Worm (Caenorhabditis elegans) whole organism, L4 larva: ENCODE data around the gene T05H4.15.
A peak's percentile ranks its signal among the peaks of the same experiment; 100 is the strongest.

Experiments used
- F10B5.3 ChIP-seq: sonication (generic microtip); optimal IDR thresholded peaks from 2 replicates; lab custom pipeline; 2016; ENCODE audit warnings: mild to moderate bottlenecking, missing genetic modification characterization, missing compliant biosample characterization
- F49E8.2 ChIP-seq: sonication (generic microtip); optimal IDR thresholded peaks from 2 replicates; lab custom pipeline; 2016; ENCODE audit warnings: missing compliant biosample characterization, mild to moderate bottlenecking, missing genetic modification characterization, borderline replicate concordance
- T20F7.1 ChIP-seq: fragments of 200-800 bp; sonication (Bioruptor generic); optimal IDR thresholded peaks from 2 replicates; lab custom pipeline; 2018; ENCODE audit warnings: mild to moderate bottlenecking, missing genetic modification characterization, missing compliant biosample characterization
- T26A8.4 ChIP-seq: fragments of 200-800 bp; sonication (Bioruptor generic); IDR thresholded peaks from 2 replicates; pipeline ENCODE4 v1.3.6; 2022; ENCODE audit warnings: missing genetic modification characterization, missing compliant biosample characterization
- Y75B8A.6 ChIP-seq: fragments of 200-800 bp; sonication (Bioruptor generic); IDR thresholded peaks from 2 replicates; pipeline ENCODE4 v1.3.6; 2022; ENCODE audit warnings: missing genetic modification reagents, missing genetic modification characterization, missing compliant biosample characterization
- aha-1 ChIP-seq: fragments of 150-350 bp; peaks from one replicate; lab custom pipeline; 2014; ENCODE audit warnings: missing biosample characterization, missing genetic modification characterization
- aly-2 ChIP-seq: sonication (generic microtip); optimal IDR thresholded peaks from 2 replicates; lab custom pipeline; 2018; ENCODE audit warnings: missing biosample characterization, missing genetic modification characterization
- ceh-20 ChIP-seq: fragments of 200-800 bp; sonication (Bioruptor generic); IDR thresholded peaks from 2 replicates; pipeline ENCODE4 v1.3.6; 2022; ENCODE audit warnings: missing genetic modification reagents, missing genetic modification characterization, missing compliant biosample characterization
- ces-1 ChIP-seq: fragments of 150-350 bp; sonication (generic microtip); optimal IDR thresholded peaks from 4 replicates; lab custom pipeline; 2014; ENCODE audit warnings: missing biosample characterization, missing genetic modification reagents, missing genetic modification characterization
- daf-16 ChIP-seq, 3 experiments: sonication (generic microtip); optimal IDR thresholded peaks; 2 replicates each; lab custom pipeline; 2016 to 2017; ENCODE audit warnings: missing genetic modification characterization in 3 of 3, missing genetic modification reagents in 3 of 3, mild to moderate bottlenecking in 2 of 3, missing compliant biosample characterization in 2 of 3, missing biosample characterization in 1 of 3, moderate library complexity in 1 of 3
- dmd-8 ChIP-seq: fragments of 200-800 bp; sonication (Bioruptor generic); IDR thresholded peaks from 2 replicates; pipeline ENCODE4 v1.3.6; 2022; ENCODE audit warnings: missing genetic modification characterization, missing compliant biosample characterization
- dpl-1 ChIP-seq: fragments of 150-350 bp; optimal IDR thresholded peaks from 2 replicates; lab custom pipeline; 2014; ENCODE audit warnings: missing biosample characterization, missing genetic modification reagents, missing genetic modification characterization
- dve-1 ChIP-seq: sonication (generic microtip); optimal IDR thresholded peaks from 2 replicates; lab custom pipeline; 2017; ENCODE audit warnings: antibody characterized with exemption, mild to moderate bottlenecking, missing genetic modification characterization, missing compliant biosample characterization; ENCODE audit not compliant: insufficient read depth
- hlh-11 ChIP-seq: fragments of 200-800 bp; sonication (Bioruptor generic); optimal IDR thresholded peaks from 2 replicates; lab custom pipeline; 2018; ENCODE audit warnings: mild to moderate bottlenecking, missing genetic modification characterization, missing compliant biosample characterization
- lim-7 ChIP-seq: fragments of 200-800 bp; sonication (Bioruptor generic); IDR thresholded peaks from 2 replicates; pipeline ENCODE4 v1.3.6; 2022; ENCODE audit warnings: missing genetic modification characterization, missing compliant biosample characterization
- lin-1 ChIP-seq: fragments of 200-800 bp; sonication (Bioruptor generic); IDR thresholded peaks from 2 replicates; pipeline ENCODE4 v1.3.6; 2022; ENCODE audit warnings: missing genetic modification reagents, missing genetic modification characterization, missing compliant biosample characterization
- lin-38 ChIP-seq: fragments of 200-800 bp; sonication (Bioruptor generic); IDR thresholded peaks from 2 replicates; pipeline ENCODE4 v1.3.6; 2022; ENCODE audit warnings: missing genetic modification reagents, missing genetic modification characterization, missing compliant biosample characterization
- madf-5 ChIP-seq, 2 experiments: fragments of 200-800 bp; sonication (Bioruptor generic); IDR thresholded peaks; 2 replicates each; pipeline ENCODE4 v1.3.6; 2022; ENCODE audit warnings: missing compliant biosample characterization in 2 of 2, missing genetic modification characterization in 2 of 2
- mep-1 ChIP-seq: fragments of 150-350 bp; sonication (generic microtip); optimal IDR thresholded peaks from 3 replicates; lab custom pipeline; 2014; ENCODE audit warnings: missing biosample characterization, missing genetic modification characterization
- mxl-3 ChIP-seq: fragments of 200-800 bp; sonication (Bioruptor generic); optimal IDR thresholded peaks from 2 replicates; lab custom pipeline; 2018; ENCODE audit warnings: mild to moderate bottlenecking, missing genetic modification characterization, missing compliant biosample characterization
- nhr-10 ChIP-seq: fragments of 150-350 bp; optimal IDR thresholded peaks from 2 replicates; lab custom pipeline; 2014; ENCODE audit warnings: missing biosample characterization, missing genetic modification characterization
- nhr-28 ChIP-seq: fragments of 150-350 bp; optimal IDR thresholded peaks from 2 replicates; lab custom pipeline; 2014; ENCODE audit warnings: missing biosample characterization, missing genetic modification characterization
- nhr-41 ChIP-seq: fragments of 200-800 bp; sonication (Bioruptor generic); IDR thresholded peaks from 2 replicates; pipeline ENCODE4 v1.3.6; 2022; ENCODE audit warnings: missing genetic modification reagents, missing genetic modification characterization, missing compliant biosample characterization
- nhr-6 ChIP-seq: fragments of 150-350 bp; optimal IDR thresholded peaks from 2 replicates; lab custom pipeline; 2014; ENCODE audit warnings: missing biosample characterization, missing genetic modification characterization
- nhr-77 ChIP-seq: fragments of 150-350 bp; optimal IDR thresholded peaks from 2 replicates; lab custom pipeline; 2014; ENCODE audit warnings: missing biosample characterization, missing genetic modification characterization
- pha-4 ChIP-seq, 2 experiments: fragments of 150-350 bp in 1 of 2; fragments of 200-800 bp in 1 of 2; sonication (Bioruptor generic) in 1 of 2; IDR thresholded peaks in 1 of 2; optimal IDR thresholded peaks in 1 of 2; 2 replicates each; pipeline versions ENCODE4 v1.3.6 to Lab custom; 2014 to 2022; ENCODE audit warnings: missing genetic modification characterization in 2 of 2, missing genetic modification reagents in 2 of 2, missing biosample characterization in 1 of 2, missing compliant biosample characterization in 1 of 2
- php-3 ChIP-seq: fragments of 200-800 bp; sonication (Bioruptor generic); IDR thresholded peaks from 2 replicates; pipeline ENCODE4 v1.3.6; 2022; ENCODE audit warnings: missing genetic modification reagents, missing genetic modification characterization, missing compliant biosample characterization
- pqm-1 ChIP-seq: sonication (generic microtip); optimal IDR thresholded peaks from 2 replicates; lab custom pipeline; 2017; ENCODE audit warnings: missing biosample characterization, missing genetic modification characterization
- tag-97 ChIP-seq: fragments of 200-800 bp; sonication (Bioruptor generic); IDR thresholded peaks from 2 replicates; pipeline ENCODE4 v1.3.6; 2022; ENCODE audit warnings: missing genetic modification characterization, missing compliant biosample characterization
- tra-1 ChIP-seq: fragments of 200-800 bp; sonication (Bioruptor generic); IDR thresholded peaks from 2 replicates; pipeline ENCODE4 v1.3.6; 2022; ENCODE audit warnings: missing genetic modification reagents, missing genetic modification characterization, missing compliant biosample characterization
- unc-62 ChIP-seq, 3 experiments: fragments of 150-350 bp in 1 of 3; sonication (generic microtip); optimal IDR thresholded peaks in 2 of 3; peaks in 1 of 3; 1 replicate in 1 of 3; 2 replicates in 2 of 3; lab custom pipeline; 2014 to 2017; ENCODE audit warnings: missing biosample characterization in 3 of 3, missing genetic modification characterization in 3 of 3, missing genetic modification reagents in 3 of 3, missing genotype in 1 of 3
- zfp-3 ChIP-seq: fragments of 200-800 bp; sonication (Bioruptor generic); conservative IDR thresholded peaks from 2 replicates; pipeline ENCODE4 v1.3.6; 2022; ENCODE audit warnings: missing genetic modification reagents, missing genetic modification characterization, missing compliant biosample characterization
- zip-2 ChIP-seq: fragments of 150-350 bp; optimal IDR thresholded peaks from 2 replicates; lab custom pipeline; 2014; ENCODE audit warnings: missing biosample characterization, missing genetic modification characterization

The T05H4.15 gene

ce11 chrV:6407587-6407986 lies 33.9 kb downstream of the T05H4.15 start (continued):
- TF ChIP-seq dve-1 (tag; lab: Kevin White, UChicago) (peak; percentile 73), ceh-20 (GFP tag; lab: Robert Waterston, UW) (no peak), madf-5 (GFP tag; IDR thresholded peaks at IDR 0.05; lab: Robert Waterston, UW) (no peak), T26A8.4 (GFP tag; lab: Robert Waterston, UW) (no peak)
- TF ChIP-seq, all 104 proteins: peak for 9

- peak; percentile 19; the same call in 1 of the 2 replicates for TF ChIP-seq lim-7 (GFP tag; lab: Robert Waterston, UW)
- TF ChIP-seq mxl-3 (GFP tag; lab: Kevin White, UChicago), result no peak
- no peak for TF ChIP-seq dmd-8
- TF ChIP-seq aha-1 (tag; lab: Kevin White, UChicago), result peak; percentile 3
- TF ChIP-seq lin-1 (GFP tag; lab: Robert Waterston, UW), result 0 out of 2 replicates have a peak, but pooled peaks have one; percentile 16
- peak; percentile 12; the same call in 1 of the 2 replicates for TF ChIP-seq tra-1 (GFP tag; lab: Robert Waterston, UW)
- TF ChIP-seq dve-1 (tag; lab: Kevin White, UChicago), result peak; percentile 59
- peak; percentile 77 for TF ChIP-seq aly-2 (tag; lab: Kevin White, UChicago)
- no peak for TF ChIP-seq tag-97
- peak; percentile 49 for TF ChIP-seq nhr-77 (tag; lab: Kevin White, UChicago)
- TF ChIP-seq Y75B8A.6 (GFP tag; lab: Robert Waterston, UW), result peak; percentile 77
- TF ChIP-seq pqm-1 (tag; lab: Kevin White, UChicago), result peak; percentile 14
- peak; percentile 55 for TF ChIP-seq T20F7.1 (GFP tag; lab: Kevin White, UChicago)
- TF ChIP-seq nhr-10 (tag; lab: Kevin White, UChicago), result peak; percentile 55
- TF ChIP-seq zfp-3, result peak; percentile 75
- no peak for TF ChIP-seq dpl-1 (GFP tag; lab: Kevin White, UChicago)
- peak; percentile 59 for TF ChIP-seq mep-1 (tag; lab: Kevin White, UChicago)
- no peak for TF ChIP-seq F49E8.2
- TF ChIP-seq pha-4 (GFP tag; IDR thresholded peaks at IDR 0.05; lab: Robert Waterston, UW), result 0 out of 2 replicates have a peak, but pooled peaks have one; percentile 20
- no peak for TF ChIP-seq pha-4 (tag; optimal IDR thresholded peaks at IDR 0.05; lab: Kevin White, UChicago)
- peak; percentile 17 for TF ChIP-seq nhr-28 (tag; lab: Kevin White, UChicago)
- TF ChIP-seq lin-38 (GFP tag; lab: Robert Waterston, UW), result peak; percentile 42
- TF ChIP-seq unc-62 (GFP tag; optimal IDR thresholded peaks at IDR 0.05 in 1 of 2; lab: Kevin White, UChicago), result peak in 1 of 2 experiments; percentile 57
- no peak for TF ChIP-seq unc-62 (tag; optimal IDR thresholded peaks at IDR 0.05; lab: Kevin White, UChicago)
These were observed 40.5 kb downstream of the T05H4.15 start for ce11 chrV:6400950-6401551.

- TF ChIP-seq nhr-77 (tag; lab: Kevin White, UChicago) (no peak), ces-1 (no peak), dve-1 (tag; lab: Kevin White, UChicago) (peak; percentile 41), daf-16 (GFP tag; optimal IDR thresholded peaks at IDR 0.05; lab: Kevin White, UChicago) (no peak), daf-16 (tag; optimal IDR thresholded peaks at IDR 0.05; lab: Kevin White, UChicago) (peak; percentile 90), zip-2 (tag; lab: Kevin White, UChicago) (no peak), mep-1 (tag; lab: Kevin White, UChicago) (no peak), T26A8.4 (GFP tag; lab: Robert Waterston, UW) (peak; percentile 62; the same call in 1 of the 2 replicates), php-3 (0 out of 2 replicates have a peak, but pooled peaks have one; percentile 8), F10B5.3 (tag; lab: Kevin White, UChicago) (no peak), hlh-11 (peak; percentile 1), nhr-41 (GFP tag; lab: Robert Waterston, UW) (no peak), pqm-1 (tag; lab: Kevin White, UChicago) (peak; percentile 51), nhr-28 (tag; lab: Kevin White, UChicago) (peak; percentile 45), nhr-6 (tag; lab: Kevin White, UChicago) (no peak)
- TF ChIP-seq, all 104 proteins: peak for 7
These were observed 41.0 kb downstream of the T05H4.15 start for ce11 chrV:6400528-6400927.
